Worm (Caenorhabditis elegans) whole organism, late embryonic: ENCODE results near the gene spex-3.

Source experiments
- elt-2 ChIP-seq: sonication (generic microtip); optimal IDR thresholded peaks from 2 replicates; lab custom pipeline; 2016; ENCODE audit warnings: missing genetic modification reagents, missing genetic modification characterization, missing compliant biosample characterization
- fkh-6 ChIP-seq: sonication (generic microtip); optimal IDR thresholded peaks from 2 replicates; lab custom pipeline; 2016; ENCODE audit warnings: missing genetic modification characterization, missing compliant biosample characterization
- pqm-1 ChIP-seq: sonication (generic microtip); optimal IDR thresholded peaks from 2 replicates; lab custom pipeline; 2016; ENCODE audit warnings: missing genetic modification characterization, missing compliant biosample characterization

- TF ChIP-seq pqm-1 (no peak), elt-2 (tag; lab: Kevin White, UChicago) (no peak), fkh-6 (tag; lab: Kevin White, UChicago) (no peak)
Measured at ce11 chrIII:1698842-1699241, 3.4 kb downstream of the spex-3 start, which contains the start of gene fbxa-74.
